Fruit fly (Drosophila melanogaster) whole organism, prepupa: ENCODE measurements around the gene fliI.

Experiments used
- CG10631 ChIP-seq: fragments of 200-800 bp; sonication (Bioruptor generic); optimal IDR thresholded peaks from 2 replicates; lab custom pipeline; 2016; ENCODE audit warnings: missing biosample characterization, missing genetic modification characterization
- CG10669 ChIP-seq: fragments of 200-800 bp; sonication (Bioruptor generic); optimal IDR thresholded peaks from 3 replicates; lab custom pipeline; 2018; ENCODE audit warnings: missing biosample characterization, mild to moderate bottlenecking, missing genetic modification characterization, moderate library complexity
- CG15336 ChIP-seq: fragments of 200-800 bp; sonication (Bioruptor generic); IDR thresholded peaks from 2 replicates; pipeline ENCODE4 v1.3.6; 2022; ENCODE audit warnings: missing biosample characterization, missing genetic modification characterization
- CG16779 ChIP-seq: fragments of 200-800 bp; sonication (Bioruptor generic); optimal IDR thresholded peaks from 3 replicates; lab custom pipeline; 2017; ENCODE audit warnings: missing biosample characterization, mild to moderate bottlenecking, missing genetic modification characterization
- CG3032 ChIP-seq: fragments of 200-800 bp; optimal IDR thresholded peaks from 2 replicates; lab custom pipeline; 2019; ENCODE audit warnings: missing biosample characterization, mild to moderate bottlenecking, missing genetic modification characterization, moderate library complexity
- CG31627 ChIP-seq: fragments of 200-800 bp; sonication (Bioruptor generic); optimal IDR thresholded peaks from 3 replicates; lab custom pipeline; 2016; ENCODE audit warnings: missing biosample characterization, missing genetic modification characterization
- CG32006 ChIP-seq: fragments of 200-800 bp; sonication (Bioruptor generic); optimal IDR thresholded peaks from 3 replicates; lab custom pipeline; 2017; ENCODE audit warnings: missing biosample characterization, mild to moderate bottlenecking, missing genetic modification characterization
- CG34406 ChIP-seq: fragments of 200-800 bp; sonication (Bioruptor generic); optimal IDR thresholded peaks from 3 replicates; lab custom pipeline; 2016; ENCODE audit warnings: missing biosample characterization, missing genetic modification characterization
- CG3919 ChIP-seq: fragments of 200-800 bp; sonication (Bioruptor generic); optimal IDR thresholded peaks from 3 replicates; lab custom pipeline; 2016; ENCODE audit warnings: missing biosample characterization, missing genetic modification characterization
- CG6163 ChIP-seq: fragments of 200-800 bp; sonication (Bioruptor generic); IDR thresholded peaks from 3 replicates; pipeline ENCODE4 v1.3.6; 2022; ENCODE audit warnings: missing biosample characterization, missing genetic modification characterization
- CG6276 ChIP-seq: fragments of 200-800 bp; sonication (Bioruptor generic); optimal IDR thresholded peaks from 2 replicates; lab custom pipeline; 2017; ENCODE audit warnings: missing biosample characterization, mild to moderate bottlenecking, missing genetic modification characterization
- CG6792 ChIP-seq: fragments of 200-800 bp; sonication (Bioruptor generic); optimal IDR thresholded peaks from 3 replicates; lab custom pipeline; 2016; ENCODE audit warnings: missing biosample characterization, missing genetic modification characterization
- CG6808 ChIP-seq: fragments of 200-800 bp; sonication (Bioruptor generic); optimal IDR thresholded peaks from 3 replicates; lab custom pipeline; 2017; ENCODE audit warnings: missing biosample characterization, missing genetic modification characterization, mild to moderate bottlenecking, moderate library complexity, missing genetic modification reagents
- CG6854 ChIP-seq: fragments of 200-800 bp; sonication (Bioruptor generic); optimal IDR thresholded peaks from 2 replicates; lab custom pipeline; 2017; ENCODE audit warnings: missing biosample characterization, mild to moderate bottlenecking, missing genetic modification characterization
- CG8119 ChIP-seq: fragments of 200-800 bp; sonication (Bioruptor generic); IDR thresholded peaks from 3 replicates; pipeline ENCODE4 v1.3.6; 2022; ENCODE audit warnings: missing biosample characterization, missing genetic modification characterization
- CG8319 ChIP-seq: fragments of 200-800 bp; sonication (Bioruptor generic); optimal IDR thresholded peaks from 3 replicates; lab custom pipeline; 2016; ENCODE audit warnings: missing biosample characterization, missing genetic modification characterization
- CG8632 ChIP-seq: fragments of 200-800 bp; sonication (Bioruptor generic); optimal IDR thresholded peaks from 3 replicates; lab custom pipeline; 2016; ENCODE audit warnings: missing biosample characterization, missing genetic modification characterization
- CG9139 ChIP-seq: fragments of 200-800 bp; sonication (Bioruptor generic); optimal IDR thresholded peaks from 3 replicates; lab custom pipeline; 2017; ENCODE audit warnings: missing biosample characterization, mild to moderate bottlenecking, missing genetic modification characterization
- Eip75B ChIP-seq: fragments of 200-800 bp; sonication (Bioruptor generic); optimal IDR thresholded peaks from 3 replicates; lab custom pipeline; 2016; ENCODE audit warnings: missing biosample characterization, missing genetic modification characterization
- Eip93F ChIP-seq: fragments of 200-800 bp; sonication (Bioruptor generic); optimal IDR thresholded peaks from 2 replicates; lab custom pipeline; 2016; ENCODE audit warnings: missing biosample characterization, mild to moderate bottlenecking, missing genetic modification characterization
- Ets21C ChIP-seq: fragments of 200-800 bp; sonication (Bioruptor generic); optimal IDR thresholded peaks from 3 replicates; lab custom pipeline; 2016; ENCODE audit warnings: missing biosample characterization, missing genetic modification characterization
- Ets96B ChIP-seq: fragments of 200-800 bp; optimal IDR thresholded peaks from 2 replicates; lab custom pipeline; 2019; ENCODE audit warnings: missing biosample characterization, mild to moderate bottlenecking, missing genetic modification characterization, moderate library complexity
- Hr38 ChIP-seq: sonication (Bioruptor generic); optimal IDR thresholded peaks from 2 replicates; lab custom pipeline; 2016; ENCODE audit warnings: missing biosample characterization, missing genetic modification characterization
- Hr39 ChIP-seq: fragments of 200-800 bp; sonication (Bioruptor generic); optimal IDR thresholded peaks from 2 replicates; lab custom pipeline; 2016; ENCODE audit warnings: missing biosample characterization, missing genetic modification characterization
- Hr4 ChIP-seq: fragments of 200-800 bp; sonication (Bioruptor generic); optimal IDR thresholded peaks from 3 replicates; lab custom pipeline; 2016; ENCODE audit warnings: missing biosample characterization, missing genetic modification characterization
- OdsH ChIP-seq: fragments of 200-800 bp; sonication (Bioruptor generic); optimal IDR thresholded peaks from 3 replicates; lab custom pipeline; 2016; ENCODE audit warnings: missing biosample characterization, missing genetic modification characterization
- Sox102F ChIP-seq: fragments of 200-800 bp; sonication (Bioruptor generic); optimal IDR thresholded peaks from 2 replicates; lab custom pipeline; 2016; ENCODE audit warnings: missing biosample characterization, mild to moderate bottlenecking, missing genetic modification characterization
- Sox14 ChIP-seq: fragments of 200-800 bp; sonication (Bioruptor generic); optimal IDR thresholded peaks from 3 replicates; lab custom pipeline; 2016; ENCODE audit warnings: missing biosample characterization, missing genetic modification characterization
- acj6 ChIP-seq: fragments of 200-800 bp; sonication (Bioruptor generic); optimal IDR thresholded peaks from 3 replicates; lab custom pipeline; 2016; ENCODE audit warnings: missing biosample characterization, missing genetic modification characterization
- cyc ChIP-seq: fragments of 200-800 bp; sonication (Bioruptor generic); optimal IDR thresholded peaks from 3 replicates; lab custom pipeline; 2016; ENCODE audit warnings: missing biosample characterization, missing genetic modification characterization
- dac ChIP-seq: fragments of 200-800 bp; sonication (Bioruptor generic); optimal IDR thresholded peaks from 2 replicates; lab custom pipeline; 2017; ENCODE audit warnings: missing biosample characterization, mild to moderate bottlenecking, missing genetic modification characterization
- dsx ChIP-seq: fragments of 200-800 bp; optimal IDR thresholded peaks from 3 replicates; lab custom pipeline; 2019; ENCODE audit warnings: missing biosample characterization, mild to moderate bottlenecking, missing genetic modification characterization, moderate library complexity; ENCODE audit not compliant: poor library complexity, severe bottlenecking
- eg ChIP-seq: fragments of 200-800 bp; sonication (Bioruptor generic); IDR thresholded peaks from 3 replicates; pipeline ENCODE4 v1.3.6; 2022; ENCODE audit warnings: missing biosample characterization, missing genetic modification characterization
- esn ChIP-seq: fragments of 200-800 bp; sonication (Bioruptor generic); optimal IDR thresholded peaks from 2 replicates; lab custom pipeline; 2016; ENCODE audit warnings: missing biosample characterization, mild to moderate bottlenecking, missing genetic modification characterization, moderate library complexity
- fd59A ChIP-seq: fragments of 200-800 bp; sonication (Bioruptor generic); optimal IDR thresholded peaks from 2 replicates; lab custom pipeline; 2017; ENCODE audit warnings: missing biosample characterization, mild to moderate bottlenecking, missing genetic modification characterization, missing genetic modification reagents
- fd85E ChIP-seq: fragments of 200-800 bp; sonication (Bioruptor generic); optimal IDR thresholded peaks from 3 replicates; lab custom pipeline; 2016; ENCODE audit warnings: missing biosample characterization, missing genetic modification characterization
- net ChIP-seq: fragments of 200-800 bp; sonication (Bioruptor generic); optimal IDR thresholded peaks from 3 replicates; lab custom pipeline; 2016; ENCODE audit warnings: missing biosample characterization, missing genetic modification characterization
- pdm3 ChIP-seq: fragments of 200-800 bp; sonication (Bioruptor generic); optimal IDR thresholded peaks from 3 replicates; lab custom pipeline; 2016; ENCODE audit warnings: missing biosample characterization, missing genetic modification characterization
- spab ChIP-seq: fragments of 200-800 bp; sonication (Bioruptor generic); optimal IDR thresholded peaks from 2 replicates; lab custom pipeline; 2017; ENCODE audit warnings: missing biosample characterization, mild to moderate bottlenecking, missing genetic modification characterization, missing genetic modification reagents
- ss ChIP-seq, 2 experiments: fragments of 200-800 bp; sonication (Bioruptor generic); optimal IDR thresholded peaks; 2 replicates in 1 of 2; 3 replicates in 1 of 2; lab custom pipeline; 2017 to 2018; ENCODE audit warnings: mild to moderate bottlenecking in 2 of 2, missing biosample characterization in 2 of 2, missing genetic modification characterization in 2 of 2, moderate library complexity in 1 of 2
- svp ChIP-seq: fragments of 200-800 bp; sonication (Bioruptor generic); peaks from one replicate; lab custom pipeline; 2016; ENCODE audit warnings: missing biosample characterization, missing genetic modification characterization
- topi ChIP-seq: fragments of 200-800 bp; sonication (Bioruptor generic); optimal IDR thresholded peaks from 3 replicates; lab custom pipeline; 2016; ENCODE audit warnings: missing biosample characterization, missing genetic modification characterization
- vri ChIP-seq: fragments of 200-800 bp; sonication (Bioruptor generic); optimal IDR thresholded peaks from 3 replicates; lab custom pipeline; 2016; ENCODE audit warnings: missing biosample characterization, mild to moderate bottlenecking, missing genetic modification characterization

fliI gene

DNA sequence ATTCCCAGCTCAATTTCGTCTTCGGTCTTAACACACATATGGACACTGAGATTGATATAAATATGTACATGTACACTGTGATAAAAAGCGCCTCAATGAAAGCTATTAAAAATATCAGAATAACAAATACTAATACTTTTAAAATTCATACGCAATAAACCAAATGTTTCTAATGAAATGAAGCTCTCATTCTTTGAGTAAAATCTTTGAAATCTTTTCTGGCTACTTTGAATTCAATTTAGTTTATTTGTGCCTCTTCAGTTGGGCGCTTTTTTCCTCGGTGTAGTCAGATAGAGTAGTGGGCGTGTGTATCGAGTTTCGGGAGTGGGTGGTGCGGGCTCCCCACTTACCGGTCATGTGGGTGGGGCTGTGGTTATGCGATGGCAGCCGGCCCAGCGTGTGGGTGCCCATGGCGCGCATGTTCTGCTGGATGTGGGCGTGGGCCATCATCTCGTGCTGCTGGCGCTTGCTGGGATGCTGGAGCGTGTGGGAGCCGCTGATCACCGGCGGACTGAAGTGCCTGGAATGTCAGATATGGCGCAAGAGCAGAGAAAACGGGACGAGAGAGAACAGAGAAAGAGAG is 4.9 kb upstream of the fliI start:
- TF ChIP-seq CG6163 (GFP tag; lab: Robert Waterston, UW) (no peak), CG15336 (GFP tag; lab: Robert Waterston, UW) (no peak), fd85E (GFP tag; lab: Kevin White, UChicago) (no peak)

DNA sequence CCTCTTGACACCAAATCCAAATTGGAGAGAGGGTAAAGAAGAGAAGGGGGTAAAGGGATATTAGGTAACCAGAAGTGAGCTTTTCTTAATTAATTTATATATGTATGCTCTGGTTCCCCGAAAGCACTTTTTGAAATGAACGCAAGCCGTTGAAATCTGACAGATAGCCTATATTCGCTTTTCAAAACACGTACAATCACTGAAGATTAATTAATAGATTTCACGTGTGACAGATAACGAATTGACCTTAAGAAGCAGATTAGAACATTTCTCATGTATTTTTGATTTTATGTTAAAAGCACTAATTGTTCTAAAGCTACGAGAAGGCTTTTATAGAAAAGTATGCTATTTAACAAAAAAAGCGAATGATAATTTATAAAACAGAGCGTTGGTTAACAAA is 2.5 kb upstream of the fliI start:
- no peak for TF ChIP-seq vri (GFP tag; lab: Kevin White, UChicago)
- TF ChIP-seq Ets96B (tag; lab: Kevin White, UChicago), result no peak
- no peak for TF ChIP-seq CG6854 (GFP tag; lab: Kevin White, UChicago)
- no peak for TF ChIP-seq net (GFP tag; lab: Kevin White, UChicago)
- no peak for TF ChIP-seq CG10669 (GFP tag; lab: Kevin White, UChicago)
- TF ChIP-seq Sox102F, result no peak
- no peak for TF ChIP-seq CG8319
- no peak for TF ChIP-seq CG6163 (GFP tag; lab: Robert Waterston, UW)
- TF ChIP-seq CG6808 (GFP tag; lab: Kevin White, UChicago), result no peak

DNA sequence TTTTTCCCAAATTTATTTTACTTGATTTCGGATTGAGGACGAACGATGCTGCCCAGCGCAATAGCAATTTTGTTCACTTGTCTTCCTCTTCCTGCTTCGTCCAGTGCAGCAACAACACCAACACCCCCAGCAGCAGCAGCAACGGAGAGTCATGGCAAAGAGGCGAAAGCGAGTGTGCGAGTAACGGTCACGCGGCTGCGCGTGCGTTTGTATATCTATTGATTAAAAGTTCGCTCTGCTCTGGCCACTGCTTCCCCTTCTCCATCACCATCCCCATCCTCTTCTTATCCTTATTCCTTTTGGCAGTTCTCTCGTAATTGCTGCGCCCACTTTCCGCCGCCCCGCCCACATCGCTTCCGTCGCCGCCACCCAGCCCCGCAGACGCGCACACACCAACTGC is 1.4 kb upstream of the fliI start:
- no peak for TF ChIP-seq CG10631 (GFP tag; lab: Kevin White, UChicago)
- TF ChIP-seq CG9139, result no peak
- TF ChIP-seq OdsH (GFP tag; lab: Kevin White, UChicago), result no peak
- no peak for TF ChIP-seq topi (GFP tag; lab: Kevin White, UChicago)
- no peak for TF ChIP-seq CG6276 (GFP tag; lab: Kevin White, UChicago)
- TF ChIP-seq CG8632 (GFP tag; lab: Kevin White, UChicago), result no peak
- TF ChIP-seq svp (GFP tag; lab: Kevin White, UChicago), result no peak
- TF ChIP-seq dac (GFP tag; lab: Kevin White, UChicago), result no peak
- no peak for TF ChIP-seq CG15336 (GFP tag; lab: Robert Waterston, UW)
- TF ChIP-seq CG31627 (GFP tag; lab: Kevin White, UChicago), result no peak
- TF ChIP-seq Eip75B, result no peak
- no peak for TF ChIP-seq CG3919 (GFP tag; lab: Kevin White, UChicago)
- TF ChIP-seq fd59A (GFP tag; lab: Kevin White, UChicago), result no peak
- TF ChIP-seq Ets96B (tag; lab: Kevin White, UChicago), result no peak
- TF ChIP-seq pdm3 (GFP tag; lab: Kevin White, UChicago), result no peak
- no peak for TF ChIP-seq Hr4 (GFP tag; lab: Kevin White, UChicago)
- TF ChIP-seq CG16779 (tag; lab: Kevin White, UChicago), result no peak
- no peak for TF ChIP-seq spab
- TF ChIP-seq, all 60 proteins: peak for 0

DNA sequence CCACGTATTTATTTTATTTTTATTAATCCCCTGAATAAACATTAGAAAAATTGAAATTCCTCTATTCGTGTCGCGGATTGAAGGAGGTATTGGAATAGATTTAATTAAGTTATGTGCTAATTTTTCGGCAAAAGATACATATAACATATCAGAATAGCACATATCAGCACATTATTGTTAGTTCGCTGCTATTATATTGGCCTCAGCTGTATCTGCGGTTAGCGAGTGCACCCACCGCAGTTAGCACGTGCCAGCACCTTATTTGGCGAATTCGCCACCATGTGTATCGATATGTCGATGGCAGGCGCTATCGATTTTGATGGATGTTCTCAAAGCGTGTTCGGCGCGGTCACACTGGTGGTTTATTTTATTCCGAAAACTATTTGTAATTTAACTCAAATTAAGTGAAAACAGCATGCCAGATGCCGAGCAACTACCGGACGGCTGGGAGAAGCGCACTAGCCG is 5.5 kb downstream of the fliI start, which contains the start of gene dod:
dod (plus strand) TSS at position 323 of the 465 bp plus-strand sequence.
- peak; percentile 60 for TF ChIP-seq CG32006 (GFP tag; lab: Kevin White, UChicago)
- no peak for TF ChIP-seq Eip93F (GFP tag; lab: Kevin White, UChicago)
- peak; percentile 14 for TF ChIP-seq fd59A (GFP tag; lab: Kevin White, UChicago)
- TF ChIP-seq acj6 (GFP tag; lab: Kevin White, UChicago), result peak; percentile 47
- peak; percentile 6 for TF ChIP-seq dac (GFP tag; lab: Kevin White, UChicago)
- TF ChIP-seq CG3032, result peak; percentile 31
- peak; percentile 55 for TF ChIP-seq CG15336 (GFP tag; lab: Robert Waterston, UW)
- TF ChIP-seq CG8632 (GFP tag; lab: Kevin White, UChicago), result peak; percentile 35
- TF ChIP-seq Ets21C (GFP tag; lab: Kevin White, UChicago), result no peak
- TF ChIP-seq esn (GFP tag; lab: Kevin White, UChicago), result peak; percentile 67
- no peak for TF ChIP-seq Sox102F
- TF ChIP-seq topi (GFP tag; lab: Kevin White, UChicago), result peak; percentile 51
- TF ChIP-seq cyc (GFP tag; lab: Kevin White, UChicago), result no peak
- TF ChIP-seq CG8119 (GFP tag; lab: Robert Waterston, UW), result peak; percentile 64; the same call in 2 of the 3 replicates
- TF ChIP-seq dsx (GFP tag; lab: Kevin White, UChicago), result peak; percentile 31
- no peak for TF ChIP-seq spab
- no peak for TF ChIP-seq CG6276 (GFP tag; lab: Kevin White, UChicago)
- TF ChIP-seq Hr38 (GFP tag; lab: Kevin White, UChicago), result no peak
- no peak for TF ChIP-seq CG16779 (tag; lab: Kevin White, UChicago)
- TF ChIP-seq CG31627 (GFP tag; lab: Kevin White, UChicago), result peak; percentile 53
- no peak for TF ChIP-seq CG9139
- TF ChIP-seq Hr39 (GFP tag; lab: Kevin White, UChicago), result peak; percentile 53
- TF ChIP-seq OdsH (GFP tag; lab: Kevin White, UChicago), result no peak
- no peak for TF ChIP-seq ss (GFP tag; optimal IDR thresholded peaks at IDR 0.05; lab: Kevin White, UChicago)
- peak; percentile 74; the same call in 2 of the 3 replicates for TF ChIP-seq eg (GFP tag; lab: Robert Waterston, UW)
- no peak for TF ChIP-seq CG3919 (GFP tag; lab: Kevin White, UChicago)
- TF ChIP-seq CG6792 (GFP tag; lab: Kevin White, UChicago), result peak; percentile 35
- peak; percentile 66 for TF ChIP-seq Sox14
- peak; percentile 39 for TF ChIP-seq net (GFP tag; lab: Kevin White, UChicago)
- TF ChIP-seq svp (GFP tag; lab: Kevin White, UChicago), result no peak
- peak; percentile 42 for TF ChIP-seq CG34406
